Fruit fly (Drosophila melanogaster): Measurements from ENCODE around the gene Mipp1.

Gene Mipp1

DNA sequence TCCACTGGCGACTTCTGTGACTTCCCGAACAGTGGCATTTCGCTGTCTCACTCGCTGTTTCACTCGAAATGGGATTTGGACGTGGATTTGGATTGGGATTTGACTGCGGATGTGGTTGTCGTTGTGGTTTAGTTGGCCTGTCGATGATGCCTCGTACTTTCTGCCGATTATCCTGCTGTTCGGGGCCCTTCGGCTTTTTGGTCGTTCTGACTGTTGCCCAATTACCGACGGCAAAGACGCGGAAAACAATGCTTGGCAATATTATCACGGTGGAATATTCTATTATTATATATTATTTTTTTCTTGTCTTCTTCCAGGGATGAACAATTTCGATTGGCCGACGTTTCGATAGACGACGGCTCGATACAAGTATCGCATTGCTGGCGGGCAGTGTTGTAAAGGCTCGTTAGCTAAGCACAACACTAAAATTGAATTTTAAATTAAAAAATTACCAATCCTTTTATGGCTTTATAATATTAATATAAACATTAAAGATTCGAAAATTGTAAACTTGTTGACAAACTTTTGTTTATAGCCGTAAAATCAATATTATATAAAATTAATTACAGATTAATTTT lies 42.1 kb upstream of the Mipp1 start, which contains the start of gene Mo25 (continued):
- TF ChIP-seq amos (GFP tag; IDR thresholded peaks at IDR 0.05; ENCODE audit: partially characterized antibody) (peak; percentile 86), Pdp1 (GFP tag; optimal IDR thresholded peaks at IDR 0.05) (peak in 1 of 2 experiments; percentile 41), BEAF-32 (GFP tag; optimal IDR thresholded peaks at IDR 0.05) (peak; percentile 79), br (optimal IDR thresholded peaks at IDR 0.05) (no peak), NfI (GFP tag; optimal IDR thresholded peaks at IDR 0.05) (peak; percentile 46), CG34224 (GFP tag; IDR thresholded peaks at IDR 0.05; ENCODE audit: partially characterized antibody) (peak; percentile 83), CG9437 (GFP tag; optimal IDR thresholded peaks at IDR 0.05) (peak; percentile 6), CG31224 (GFP tag; IDR thresholded peaks at IDR 0.05) (0 out of 2 replicates have a peak, but pooled peaks have one; percentile 17), CG11504 (tag; optimal IDR thresholded peaks at IDR 0.05) (no peak), lilli (GFP tag; optimal IDR thresholded peaks at IDR 0.05) (peak; percentile 69), Mad (GFP tag; optimal IDR thresholded peaks at IDR 0.05) (no peak), Atf-2 (GFP tag; optimal IDR thresholded peaks at IDR 0.05) (no peak), CG11695 (GFP tag; IDR thresholded peaks at IDR 0.05) (no peak), bab2 (GFP tag; optimal IDR thresholded peaks at IDR 0.05) (no peak), CG3163 (GFP tag; optimal IDR thresholded peaks at IDR 0.05) (no peak), B-H2 (GFP tag; optimal IDR thresholded peaks at IDR 0.05) (peak; percentile 78), Ets65A (GFP tag) (peak; percentile 11), unpg (GFP tag; optimal IDR thresholded peaks at IDR 0.05) (no peak), CG8281 (tag; optimal IDR thresholded peaks at IDR 0.05) (no peak), bbx (GFP tag; IDR thresholded peaks at IDR 0.05; ENCODE audit: partially characterized antibody) (peak; percentile 79), CkIIα-i1 (GFP tag; IDR thresholded peaks at IDR 0.05) (no peak), emc (GFP tag; optimal IDR thresholded peaks at IDR 0.05) (no peak), ewg (GFP tag; optimal IDR thresholded peaks at IDR 0.05) (no peak), grau (tag; optimal IDR thresholded peaks at IDR 0.05) (peak; percentile 50), klu (GFP tag; IDR thresholded peaks at IDR 0.05) (no peak), odd (GFP tag; optimal IDR thresholded peaks at IDR 0.05) (no peak), chinmo (GFP tag; IDR thresholded peaks at IDR 0.05; ENCODE audit: partially characterized antibody) (no peak), ash1 (GFP tag; optimal IDR thresholded peaks at IDR 0.05) (no peak), MESR4 (GFP tag; optimal IDR thresholded peaks at IDR 0.05) (peak; percentile 84), zf30C (GFP tag; optimal IDR thresholded peaks at IDR 0.05) (no peak), zen2 (GFP tag; IDR thresholded peaks at IDR 0.05; ENCODE audit: partially characterized antibody) (peak; percentile 57; the same call in 2 of the 3 replicates), ATbp (GFP tag; optimal IDR thresholded peaks at IDR 0.05) (no peak), maf-S (GFP tag; optimal IDR thresholded peaks at IDR 0.05) (no peak), CG2199 (GFP tag; IDR thresholded peaks at IDR 0.05) (no peak), CG10979 (tag; optimal IDR thresholded peaks at IDR 0.05) (peak; percentile 19), Dref (GFP tag; IDR thresholded peaks at IDR 0.05) (peak; percentile 91), cwo (GFP tag; optimal IDR thresholded peaks at IDR 0.05) (no peak), slou (GFP tag; optimal IDR thresholded peaks at IDR 0.05) (no peak), phol (tag; optimal IDR thresholded peaks at IDR 0.05) (peak; percentile 40), nau (GFP tag; optimal IDR thresholded peaks at IDR 0.05) (no peak), lbe (GFP tag; optimal IDR thresholded peaks at IDR 0.05) (peak; percentile 83), lov (optimal IDR thresholded peaks at IDR 0.05) (no peak), lov (GFP tag; IDR thresholded peaks at IDR 0.05) (no peak), ttk (GFP tag; IDR thresholded peaks at IDR 0.05) (no peak), dpn (GFP tag; optimal IDR thresholded peaks at IDR 0.05) (peak in 1 of 2 experiments; percentile 57), dimm (GFP tag; IDR thresholded peaks at IDR 0.05) (no peak), CG7987 (GFP tag; optimal IDR thresholded peaks at IDR 0.05) (no peak), ab (GFP tag; optimal IDR thresholded peaks at IDR 0.05) (no peak), Med (GFP tag) (peak; percentile 92), MTF-1 (GFP tag; optimal IDR thresholded peaks at IDR 0.05; ENCODE audit: borderline replicate concordance) (no peak)
